Worm (Caenorhabditis elegans) whole organism, late embryonic: ENCODE data around the gene C03H5.9.

Source experiments
- T23F11.4 ChIP-seq: fragments of 200-800 bp; sonication (Bioruptor generic); optimal IDR thresholded peaks from 2 replicates; lab custom pipeline; 2018; ENCODE audit warnings: mild to moderate bottlenecking, missing genetic modification characterization, missing compliant biosample characterization
- ama-1 ChIP-seq: fragments of 150-350 bp; optimal IDR thresholded peaks from 2 replicates; lab custom pipeline; 2014
- ceh-6 ChIP-seq: fragments of 200-800 bp; sonication (Bioruptor generic); optimal IDR thresholded peaks from 2 replicates; lab custom pipeline; 2018; ENCODE audit warnings: mild to moderate bottlenecking, missing genetic modification characterization, missing compliant biosample characterization
- elt-4 ChIP-seq: sonication (generic microtip); optimal IDR thresholded peaks from 2 replicates; lab custom pipeline; 2016; ENCODE audit warnings: missing genetic modification characterization, missing compliant biosample characterization
- fkh-6 ChIP-seq: sonication (generic microtip); optimal IDR thresholded peaks from 2 replicates; lab custom pipeline; 2016; ENCODE audit warnings: missing genetic modification characterization, missing compliant biosample characterization
- hlh-30 ChIP-seq: sonication (generic microtip); optimal IDR thresholded peaks from 2 replicates; lab custom pipeline; 2017; ENCODE audit warnings: antibody characterized with exemption, missing genetic modification characterization, missing compliant biosample characterization; ENCODE audit not compliant: insufficient read depth
- nfya-1 ChIP-seq: sonication (generic microtip); optimal IDR thresholded peaks from 2 replicates; lab custom pipeline; 2017; ENCODE audit warnings: missing genetic modification characterization, mild to moderate bottlenecking, missing compliant biosample characterization, antibody characterized with exemption, moderate library complexity
- pha-4 ChIP-seq: fragments of 150-350 bp; optimal IDR thresholded peaks from 2 replicates; lab custom pipeline; 2018; ENCODE audit warnings: missing biosample characterization, missing genetic modification reagents, missing genetic modification characterization
- unc-55 ChIP-seq: sonication (generic microtip); optimal IDR thresholded peaks from 2 replicates; lab custom pipeline; 2017; ENCODE audit warnings: missing biosample characterization, missing genetic modification reagents, missing genetic modification characterization
- unc-86 ChIP-seq: sonication (generic microtip); optimal IDR thresholded peaks from 2 replicates; lab custom pipeline; 2016; ENCODE audit warnings: missing genetic modification characterization, missing compliant biosample characterization

DNA sequence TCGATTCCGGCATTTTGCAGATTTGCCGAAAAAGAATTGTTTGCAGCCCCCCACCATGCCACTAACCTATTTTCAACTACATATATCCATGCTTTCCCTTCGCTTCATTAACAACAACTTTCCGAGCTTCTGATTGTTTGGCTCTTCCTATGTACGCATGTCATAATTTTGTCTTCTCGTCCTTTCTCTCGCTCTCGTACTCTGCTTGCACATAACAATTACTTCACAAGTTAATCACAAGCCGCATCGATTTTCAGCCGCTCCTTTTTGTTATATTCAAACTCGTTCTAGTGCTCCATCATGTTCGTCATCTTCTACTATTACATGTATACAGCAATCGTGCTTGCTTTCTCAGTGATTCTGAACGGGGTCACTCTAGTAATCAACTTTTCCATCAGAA, at the start of gene C03H5.9:
- TF ChIP-seq nfya-1 (tag; lab: Kevin White, UChicago) (no peak), elt-4 (no peak), T23F11.4 (no peak), ama-1 (no peak), pha-4 (no peak), hlh-30 (tag; lab: Kevin White, UChicago) (no peak), ceh-6 (GFP tag; lab: Kevin White, UChicago) (no peak), unc-86 (no peak), unc-55 (GFP tag; lab: Kevin White, UChicago) (no peak), fkh-6 (no peak)
